Fruit fly (Drosophila melanogaster) whole organism, pupa: ENCODE data around the gene CG2663.

Source experiments
- CG17806 ChIP-seq: fragments of 200-800 bp; sonication (Bioruptor generic); optimal IDR thresholded peaks from 2 replicates; lab custom pipeline; 2018; ENCODE audit warnings: missing biosample characterization, mild to moderate bottlenecking, missing genetic modification characterization, moderate library complexity
- CG32121 ChIP-seq: fragments of 200-800 bp; sonication (Bioruptor generic); IDR thresholded peaks from 2 replicates; pipeline ENCODE4 v1.3.6; 2022; ENCODE audit warnings: missing biosample characterization, missing genetic modification characterization
- rn ChIP-seq: fragments of 200-800 bp; sonication (Bioruptor generic); IDR thresholded peaks from 2 replicates; pipeline ENCODE4 v1.3.6; 2022; ENCODE audit warnings: missing biosample characterization, missing genetic modification characterization

DNA sequence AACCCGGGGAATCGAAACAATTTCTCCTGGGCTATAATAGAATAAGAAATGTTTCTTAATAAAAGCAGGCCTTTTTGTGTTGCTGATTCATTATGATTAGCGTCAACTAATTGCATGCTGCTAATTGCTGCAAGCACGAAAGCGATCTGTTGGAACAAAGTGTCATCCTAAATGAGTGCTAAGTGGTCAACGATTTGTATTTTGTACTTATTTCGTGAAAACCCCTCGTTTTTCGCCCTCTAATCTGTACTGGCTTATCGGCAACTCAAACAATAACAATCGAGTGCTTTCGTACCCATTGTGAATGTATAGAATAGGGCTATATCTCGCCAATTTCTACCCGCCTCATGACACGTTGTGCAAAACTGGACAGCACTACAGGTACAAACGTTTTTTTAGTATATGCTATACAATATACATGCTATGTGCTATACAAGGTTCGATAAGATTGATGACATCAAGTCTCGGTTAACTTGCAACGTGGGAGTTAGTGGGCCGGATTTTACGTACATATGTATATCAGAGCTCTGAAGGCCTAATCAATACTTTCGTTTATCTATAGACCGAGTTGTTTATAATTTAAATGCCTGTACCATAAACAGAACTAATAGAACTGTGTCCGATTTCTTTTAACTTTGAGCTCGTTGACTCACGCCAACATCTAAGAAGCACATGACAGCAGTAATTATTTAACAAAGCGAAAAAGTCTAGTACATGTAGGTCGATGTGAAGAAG is 39.2 kb downstream of the CG2663 start:
- TF ChIP-seq CG17806 (tag; lab: Kevin White, UChicago), result no peak
- no peak for TF ChIP-seq rn (GFP tag; lab: Robert Waterston, UW)
- TF ChIP-seq CG32121 (GFP tag; lab: Robert Waterston, UW), result no peak
